Worm (Caenorhabditis elegans): ENCODE measurements around the gene F22E5.21.
"Not testable (repeated sequence)": the region's sequence is repeated elsewhere in the genome, so short reads cannot be mapped to it uniquely, and the experiment has no call there.

Gene F22E5.21

DNA sequence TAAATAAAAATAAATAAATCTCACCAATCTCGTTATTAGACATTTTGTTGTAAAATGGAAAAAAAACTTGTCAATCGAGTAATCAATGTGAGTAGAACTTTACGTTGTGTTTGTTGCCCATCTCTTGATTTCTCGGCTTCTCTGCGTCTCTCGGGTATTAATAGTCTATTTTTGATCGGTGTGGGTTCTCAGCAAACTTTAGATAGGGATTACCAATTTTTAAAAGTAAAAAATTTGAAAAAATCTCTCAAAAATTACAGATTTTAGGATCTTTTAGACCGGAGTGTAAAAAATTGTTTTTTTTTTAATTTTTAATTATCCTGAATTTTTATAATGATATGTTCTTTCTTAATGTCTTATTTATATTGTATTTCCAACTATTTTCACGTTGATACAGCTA, at the start of gene F22E5.21:
Gene F22E5.21, minus strand, starts transcription at position 101 of the 400 bp plus-strand sequence.
- TF ChIP-seq unc-62 (GFP tag; optimal IDR thresholded peaks at IDR 0.05): no peak

DNA sequence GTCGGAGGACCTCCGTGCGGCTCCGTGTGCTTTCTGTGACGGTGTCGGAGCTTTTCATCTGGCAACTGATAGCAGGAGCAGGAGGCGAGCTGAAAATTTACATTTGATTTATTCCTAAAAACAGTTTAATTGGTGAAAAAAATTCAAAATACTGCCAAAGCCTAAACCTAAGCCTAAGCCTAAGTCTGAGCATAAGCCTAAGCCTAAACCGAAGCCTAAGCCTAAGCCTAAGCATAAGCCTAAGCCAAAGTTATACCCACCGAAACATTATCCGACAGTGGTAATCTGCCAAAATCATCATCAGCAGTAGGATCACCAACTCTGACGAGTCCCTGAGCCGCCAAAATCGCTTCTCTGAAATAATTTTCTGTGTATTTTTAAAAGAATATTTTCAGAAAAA, 47.5 kb upstream of the F22E5.21 start:
- no peak for TF ChIP-seq unc-62 (GFP tag; optimal IDR thresholded peaks at IDR 0.05)

ce11 chrII:2684208-2684607, 46.9 kb upstream of the F22E5.21 start, which contains the start of gene ceh-87:
ceh-87 (minus strand) TSS chrII:2684308.
- TF ChIP-seq unc-62 (GFP tag; optimal IDR thresholded peaks at IDR 0.05): no peak

ce11 chrII:2681118-2681517, 43.9 kb upstream of the F22E5.21 start, which contains the start of gene F34D6.1:
F34D6.1 (minus strand) TSS chrII:2681218.
- no peak for TF ChIP-seq unc-62 (GFP tag; optimal IDR thresholded peaks at IDR 0.05)

- no peak for TF ChIP-seq unc-62 (GFP tag; optimal IDR thresholded peaks at IDR 0.05)
Measured at ce11 chrII:2677534-2678168, 40.4 kb upstream of the F22E5.21 start, which contains the start of gene F22E5.17. F22E5.17 (plus strand) TSS chrII:2678041.

ce11 chrII:2673534-2673933, 36.3 kb upstream of the F22E5.21 start, which contains the start of the genes F22E5.20 and F22E5.1:
F22E5.20 (minus strand) TSS chrII:2673634.
F22E5.1 (plus strand) TSS chrII:2673775.
- TF ChIP-seq unc-62 (GFP tag; optimal IDR thresholded peaks at IDR 0.05): not testable (repeated sequence)

- not testable (repeated sequence) for TF ChIP-seq unc-62 (GFP tag; optimal IDR thresholded peaks at IDR 0.05)
Measured at ce11 chrII:2672320-2672719, 35.1 kb upstream of the F22E5.21 start, which contains the start of gene sri-57. sri-57 (minus strand) TSS chrII:2672420.

ce11 chrII:2665606-2666005, 28.3 kb upstream of the F22E5.21 start, which contains the start of gene F22E5.22:
F22E5.22 (plus strand) TSS chrII:2665906.
- TF ChIP-seq unc-62 (GFP tag; optimal IDR thresholded peaks at IDR 0.05): no peak

DNA sequence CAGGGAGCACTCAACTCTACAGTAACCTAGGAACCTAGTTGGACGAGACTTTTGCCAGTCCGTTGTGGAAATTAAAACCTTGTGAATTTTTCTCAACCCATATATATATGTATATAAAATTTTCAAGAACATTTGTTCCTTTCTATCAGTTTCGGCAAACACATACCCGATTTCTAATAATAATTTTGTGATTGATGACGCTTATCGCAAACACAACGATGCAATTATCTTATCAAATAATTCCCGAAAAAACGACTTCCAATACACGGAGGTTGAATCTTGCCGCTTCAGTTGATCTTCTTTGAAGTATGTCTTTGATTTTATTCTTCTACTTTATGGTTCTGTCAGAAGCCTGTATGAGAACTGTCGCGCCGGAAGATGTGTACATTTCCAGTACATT, 27.8 kb upstream of the F22E5.21 start, which contains the start of gene F22E5.2:
Gene F22E5.2, plus strand, starts transcription at position 301 of the 400 bp plus-strand sequence.
- TF ChIP-seq unc-62 (GFP tag; optimal IDR thresholded peaks at IDR 0.05): not testable (repeated sequence)

- TF ChIP-seq unc-62 (GFP tag; optimal IDR thresholded peaks at IDR 0.05): no peak
Measured at ce11 chrII:2659364-2659763, 22.1 kb upstream of the F22E5.21 start, which contains the start of gene gcy-21. gcy-21 (plus strand) TSS chrII:2659664.

DNA sequence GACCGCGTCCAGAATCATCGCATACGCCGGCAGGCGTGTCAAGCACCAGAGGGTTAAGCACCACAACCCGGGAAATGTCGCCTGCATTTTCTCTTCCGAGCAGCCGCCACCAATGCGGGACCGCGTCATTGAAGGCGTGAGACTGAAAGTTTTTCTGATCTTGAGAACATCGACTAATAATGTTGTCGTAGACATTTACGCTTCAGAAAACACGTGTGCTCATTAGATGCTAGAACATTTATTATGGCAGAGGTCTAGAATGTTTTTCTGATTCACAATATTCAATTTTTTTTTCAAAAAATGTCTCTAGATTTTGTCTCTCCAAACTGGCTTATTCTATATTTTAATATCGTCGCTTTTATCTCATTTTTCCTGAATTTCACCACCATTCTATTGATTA, 19.3 kb upstream of the F22E5.21 start, which contains the start of gene sri-47:
Gene sri-47, plus strand, starts transcription at position 301 of the 400 bp plus-strand sequence.
- TF ChIP-seq unc-62 (GFP tag; optimal IDR thresholded peaks at IDR 0.05): no peak

ce11 chrII:2649539-2649938, 12.3 kb upstream of the F22E5.21 start, which contains the start of the genes F22E5.13 and F22E5.6:
F22E5.13 (minus strand) TSS chrII:2649639.
F22E5.6 (plus strand) TSS chrII:2649835.
- no peak for TF ChIP-seq unc-62 (GFP tag; optimal IDR thresholded peaks at IDR 0.05)

ce11 chrII:2649015-2649414, 11.8 kb upstream of the F22E5.21 start:
- TF ChIP-seq unc-62 (GFP tag; optimal IDR thresholded peaks at IDR 0.05): no peak

- TF ChIP-seq unc-62 (GFP tag; optimal IDR thresholded peaks at IDR 0.05): not testable (repeated sequence)
Measured at ce11 chrII:2646756-2647155, 9.5 kb upstream of the F22E5.21 start, which contains the start of gene F22E5.12. F22E5.12 (minus strand) TSS chrII:2646856.

DNA sequence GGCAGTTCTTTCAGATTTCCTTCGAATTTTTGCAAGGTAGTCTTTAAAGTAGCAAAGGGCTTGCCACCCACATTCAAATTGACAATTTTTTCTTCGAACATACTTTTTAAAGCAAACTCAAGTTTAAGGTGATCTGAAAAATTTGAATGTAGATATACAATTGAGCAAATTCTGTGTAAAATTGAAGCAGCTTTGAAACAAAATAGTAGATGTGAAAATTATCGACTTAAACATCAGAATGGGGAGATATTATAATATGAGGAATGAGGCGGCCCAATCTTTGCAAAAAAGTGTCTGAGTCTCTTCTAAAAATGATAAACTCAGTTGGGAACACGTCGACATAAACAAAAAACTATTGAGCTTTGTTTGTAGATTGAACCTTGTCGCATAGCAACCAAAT, 7.2 kb upstream of the F22E5.21 start, which contains the start of gene F22E5.11:
Gene F22E5.11, minus strand, starts transcription at position 101 of the 400 bp plus-strand sequence.
- TF ChIP-seq unc-62 (GFP tag; optimal IDR thresholded peaks at IDR 0.05): no peak

- TF ChIP-seq unc-62 (GFP tag; optimal IDR thresholded peaks at IDR 0.05): no peak
Measured at ce11 chrII:2641777-2642176, 4.5 kb upstream of the F22E5.21 start, which contains the start of gene F22E5.7. F22E5.7 (plus strand) TSS chrII:2642077.

DNA sequence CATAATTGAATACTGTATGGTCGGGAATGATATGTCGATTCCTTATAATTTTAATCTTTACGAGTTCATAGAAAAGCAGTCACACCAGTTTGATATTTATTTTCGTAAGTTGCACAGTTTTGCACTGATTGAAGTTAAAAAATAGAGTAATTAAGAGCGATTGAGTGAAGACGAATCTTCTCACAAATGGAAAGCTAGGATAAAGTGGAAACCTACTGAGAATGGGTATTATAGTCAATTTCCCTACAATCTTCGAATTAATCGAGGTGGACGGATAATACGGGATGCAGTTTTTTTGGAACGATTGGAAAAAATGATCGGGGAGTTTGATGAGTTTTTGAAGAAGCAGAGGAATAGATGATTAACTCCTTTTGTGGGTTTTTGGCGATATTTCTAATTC, 3.7 kb upstream of the F22E5.21 start, which contains the start of gene F22E5.23:
Gene F22E5.23, plus strand, starts transcription at position 301 of the 400 bp plus-strand sequence.
- TF ChIP-seq unc-62 (GFP tag; optimal IDR thresholded peaks at IDR 0.05): no peak

Data from whole organism, dauer.